Fruit fly (Drosophila melanogaster) whole organism, embryonic: ENCODE results near the gene CG10638.

Experiments used
- Abd-B ChIP-seq: fragments of 200-800 bp; sonication (Bioruptor generic); optimal IDR thresholded peaks from 2 replicates; lab custom pipeline; 2018; ENCODE audit warnings: missing biosample characterization, mild to moderate bottlenecking, missing genetic modification characterization, moderate library complexity
- CG10462 ChIP-seq: fragments of 200-800 bp; sonication (Bioruptor generic); optimal IDR thresholded peaks from 2 replicates; lab custom pipeline; 2016; ENCODE audit warnings: missing biosample characterization, missing genetic modification characterization
- CG10543 ChIP-seq: fragments of 200-800 bp; sonication (Bioruptor generic); optimal IDR thresholded peaks from 3 replicates; lab custom pipeline; 2017; ENCODE audit warnings: missing biosample characterization, mild to moderate bottlenecking, missing genetic modification characterization, moderate library complexity
- CG10565 ChIP-seq: fragments of 200-800 bp; sonication (Bioruptor generic); optimal IDR thresholded peaks from 3 replicates; lab custom pipeline; 2016; ENCODE audit warnings: missing biosample characterization, mild to moderate bottlenecking, missing genetic modification characterization
- CG10654 ChIP-seq: fragments of 200-800 bp; sonication (Bioruptor generic); optimal IDR thresholded peaks from 2 replicates; lab custom pipeline; 2016; ENCODE audit warnings: missing biosample characterization, missing genetic modification characterization
- CG13775 ChIP-seq: fragments of 200-800 bp; sonication (Bioruptor generic); optimal IDR thresholded peaks from 3 replicates; lab custom pipeline; 2017; ENCODE audit warnings: missing biosample characterization, mild to moderate bottlenecking, missing genetic modification characterization
- CG15601 ChIP-seq: fragments of 200-800 bp; sonication (Bioruptor generic); optimal IDR thresholded peaks from 3 replicates; lab custom pipeline; 2019; ENCODE audit warnings: missing biosample characterization, mild to moderate bottlenecking, missing genetic modification characterization, moderate library complexity
- CG16815 ChIP-seq: fragments of 200-800 bp; sonication (Bioruptor generic); optimal IDR thresholded peaks from 3 replicates; lab custom pipeline; 2017; ENCODE audit warnings: missing biosample characterization, mild to moderate bottlenecking, missing genetic modification characterization
- CG17328 ChIP-seq: fragments of 200-800 bp; sonication (Bioruptor generic); IDR thresholded peaks from 2 replicates; pipeline ENCODE4 v1.3.6; 2022; ENCODE audit warnings: missing biosample characterization, missing genetic modification characterization
- CG17359 ChIP-seq: fragments of 200-800 bp; sonication (Bioruptor generic); optimal IDR thresholded peaks from 3 replicates; lab custom pipeline; 2018; ENCODE audit warnings: missing biosample characterization, mild to moderate bottlenecking, missing genetic modification characterization, moderate library complexity
- CG18262 ChIP-seq: fragments of 200-800 bp; optimal IDR thresholded peaks from 3 replicates; lab custom pipeline; 2019; ENCODE audit warnings: missing biosample characterization, mild to moderate bottlenecking, missing genetic modification characterization, moderate library complexity
- CG18476 ChIP-seq: fragments of 200-800 bp; sonication (Bioruptor generic); optimal IDR thresholded peaks from 2 replicates; lab custom pipeline; 2016; ENCODE audit warnings: missing biosample characterization, mild to moderate bottlenecking, missing genetic modification characterization
- CG2202 ChIP-seq: fragments of 200-800 bp; sonication (Bioruptor generic); optimal IDR thresholded peaks from 2 replicates; lab custom pipeline; 2018; ENCODE audit warnings: missing biosample characterization, mild to moderate bottlenecking, missing genetic modification characterization
- CG30431 ChIP-seq: fragments of 200-800 bp; sonication (Bioruptor generic); optimal IDR thresholded peaks from 2 replicates; lab custom pipeline; 2017; ENCODE audit warnings: missing biosample characterization, missing genetic modification characterization
- CG4282 ChIP-seq: fragments of 200-800 bp; sonication (Bioruptor generic); optimal IDR thresholded peaks from 2 replicates; lab custom pipeline; 2016; ENCODE audit warnings: missing biosample characterization, missing genetic modification characterization
- CG4328 ChIP-seq: fragments of 200-800 bp; sonication (Bioruptor generic); optimal IDR thresholded peaks from 3 replicates; lab custom pipeline; 2017; ENCODE audit warnings: missing biosample characterization, missing genetic modification reagents, missing genetic modification characterization
- CG6683 ChIP-seq: fragments of 200-800 bp; sonication (Bioruptor generic); optimal IDR thresholded peaks from 2 replicates; lab custom pipeline; 2017; ENCODE audit warnings: missing biosample characterization, mild to moderate bottlenecking, missing genetic modification characterization, missing genetic modification reagents
- CG6765 ChIP-seq: fragments of 200-800 bp; sonication (Bioruptor generic); optimal IDR thresholded peaks from 3 replicates; lab custom pipeline; 2017; ENCODE audit warnings: missing biosample characterization, mild to moderate bottlenecking, missing genetic modification characterization
- CG7372 ChIP-seq: fragments of 200-800 bp; sonication (Bioruptor generic); IDR thresholded peaks from 2 replicates; pipeline ENCODE4 v1.3.6; 2022; ENCODE audit warnings: missing biosample characterization, missing genetic modification characterization
- CG7745 ChIP-seq: fragments of 200-800 bp; sonication (Bioruptor generic); optimal IDR thresholded peaks from 2 replicates; lab custom pipeline; 2018; ENCODE audit warnings: missing biosample characterization, mild to moderate bottlenecking, missing genetic modification characterization, moderate library complexity
- Chrac-16 ChIP-seq: fragments of 200-800 bp; sonication (Bioruptor generic); optimal IDR thresholded peaks from 3 replicates; lab custom pipeline; 2016; ENCODE audit warnings: missing biosample characterization, missing genetic modification characterization
- CkIIα-i1 ChIP-seq: fragments of 200-800 bp; sonication (Bioruptor generic); IDR thresholded peaks from 2 replicates; pipeline ENCODE4 v1.3.6; 2022; ENCODE audit warnings: missing biosample characterization, missing genetic modification characterization
- D ChIP-seq, 2 experiments: fragments of 200-800 bp in 1 of 2; fragments of >200 bp in 1 of 2; sonication (Bioruptor generic) in 1 of 2; optimal IDR thresholded peaks; 2 replicates in 1 of 2; 3 replicates in 1 of 2; lab custom pipeline; 2017; ENCODE audit warnings: mild to moderate bottlenecking in 1 of 2, missing biosample characterization in 1 of 2, missing genetic modification characterization in 1 of 2, missing genetic modification reagents in 1 of 2
- D19A ChIP-seq: fragments of 200-800 bp; optimal IDR thresholded peaks from 3 replicates; lab custom pipeline; 2019; ENCODE audit warnings: missing biosample characterization, mild to moderate bottlenecking, missing genetic modification characterization, moderate library complexity
- Elba2 ChIP-seq: fragments of 200-800 bp; sonication (Bioruptor generic); optimal IDR thresholded peaks from 3 replicates; lab custom pipeline; 2016; ENCODE audit warnings: missing biosample characterization, missing genetic modification characterization
- Ets97D ChIP-seq: fragments of 200-800 bp; sonication (Bioruptor generic); optimal IDR thresholded peaks from 3 replicates; lab custom pipeline; 2016; ENCODE audit warnings: missing biosample characterization, missing genetic modification characterization
- GATAe ChIP-seq: fragments of 200-800 bp; sonication (Bioruptor generic); conservative IDR thresholded peaks from 2 replicates; pipeline ENCODE4 v1.3.6; 2022; ENCODE audit warnings: missing biosample characterization, missing genetic modification characterization
- Hr39 ChIP-seq: fragments of >200 bp; optimal IDR thresholded peaks from 2 replicates; lab custom pipeline; 2017
- MTF-1 ChIP-seq: fragments of 200-800 bp; sonication (Bioruptor generic); optimal IDR thresholded peaks from 2 replicates; lab custom pipeline; 2018; ENCODE audit warnings: missing biosample characterization, mild to moderate bottlenecking, missing genetic modification characterization, borderline replicate concordance
- Spps ChIP-seq: fragments of 200-800 bp; sonication (Bioruptor generic); optimal IDR thresholded peaks from 2 replicates; lab custom pipeline; 2018; ENCODE audit warnings: missing biosample characterization, mild to moderate bottlenecking, missing genetic modification characterization
- ab ChIP-seq: fragments of 200-800 bp; sonication (Bioruptor generic); optimal IDR thresholded peaks from 2 replicates; lab custom pipeline; 2016; ENCODE audit warnings: missing biosample characterization, missing genetic modification characterization
- abd-A ChIP-seq: fragments of 200-800 bp; sonication (Bioruptor generic); optimal IDR thresholded peaks from 3 replicates; lab custom pipeline; 2019; ENCODE audit warnings: missing biosample characterization, mild to moderate bottlenecking, missing genetic modification characterization, moderate library complexity
- br ChIP-seq: fragments of >200 bp; optimal IDR thresholded peaks from 2 replicates; lab custom pipeline; 2017
- cato ChIP-seq: fragments of 200-800 bp; sonication (Bioruptor generic); optimal IDR thresholded peaks from 2 replicates; lab custom pipeline; 2016; ENCODE audit warnings: missing biosample characterization, missing genetic modification characterization, borderline replicate concordance
- crc ChIP-seq: fragments of 200-800 bp; sonication (Bioruptor generic); optimal IDR thresholded peaks from 2 replicates; lab custom pipeline; 2016; ENCODE audit warnings: missing biosample characterization, missing genetic modification characterization
- crol ChIP-seq: fragments of 200-800 bp; sonication (Bioruptor generic); IDR thresholded peaks from 2 replicates; pipeline ENCODE4 v1.3.6; 2022; ENCODE audit warnings: missing biosample characterization, missing genetic modification characterization
- dm ChIP-seq: fragments of 200-800 bp; sonication (Bioruptor generic); optimal IDR thresholded peaks from 3 replicates; lab custom pipeline; 2016; ENCODE audit warnings: missing biosample characterization, missing genetic modification characterization
- ewg ChIP-seq: fragments of 200-800 bp; sonication (Bioruptor generic); optimal IDR thresholded peaks from 3 replicates; lab custom pipeline; 2017; ENCODE audit warnings: mild to moderate bottlenecking, missing biosample characterization, missing genetic modification reagents, missing genetic modification characterization
- fd64A ChIP-seq: fragments of 200-800 bp; sonication (Bioruptor generic); optimal IDR thresholded peaks from 3 replicates; lab custom pipeline; 2018; ENCODE audit warnings: missing biosample characterization, mild to moderate bottlenecking, missing genetic modification characterization
- gem ChIP-seq: fragments of 200-800 bp; sonication (Bioruptor generic); optimal IDR thresholded peaks from 2 replicates; lab custom pipeline; 2019; ENCODE audit warnings: missing biosample characterization, mild to moderate bottlenecking, missing genetic modification characterization, moderate library complexity
- grn ChIP-seq: fragments of 200-800 bp; sonication (Bioruptor generic); optimal IDR thresholded peaks from 3 replicates; lab custom pipeline; 2017; ENCODE audit warnings: missing biosample characterization, missing genetic modification characterization
- gt ChIP-seq: fragments of 200-800 bp; sonication (Bioruptor generic); IDR thresholded peaks from 2 replicates; pipeline ENCODE4 v1.3.6; 2022; ENCODE audit warnings: missing biosample characterization, missing genetic modification characterization
- jigr1 ChIP-seq: fragments of 200-800 bp; sonication (Bioruptor generic); IDR thresholded peaks from 3 replicates; pipeline ENCODE4 v1.3.6; 2022; ENCODE audit warnings: missing biosample characterization, missing genetic modification characterization
- jing ChIP-seq: fragments of 200-800 bp; sonication (Bioruptor generic); optimal IDR thresholded peaks from 2 replicates; lab custom pipeline; 2018; ENCODE audit warnings: missing biosample characterization, mild to moderate bottlenecking, missing genetic modification characterization
- knrl ChIP-seq: fragments of 200-800 bp; sonication (Bioruptor generic); IDR thresholded peaks from 3 replicates; pipeline ENCODE4 v1.3.6; 2022; ENCODE audit warnings: missing biosample characterization, missing genetic modification characterization; ENCODE audit not compliant: partially characterized antibody
- sqz ChIP-seq: fragments of 200-800 bp; sonication (Bioruptor generic); optimal IDR thresholded peaks from 3 replicates; lab custom pipeline; 2018; ENCODE audit warnings: missing biosample characterization, mild to moderate bottlenecking, missing genetic modification characterization
- sug ChIP-seq: fragments of 200-800 bp; optimal IDR thresholded peaks from 2 replicates; lab custom pipeline; 2019; ENCODE audit warnings: missing biosample characterization, mild to moderate bottlenecking, missing genetic modification characterization, moderate library complexity
- tap ChIP-seq: fragments of 200-800 bp; optimal IDR thresholded peaks from 3 replicates; lab custom pipeline; 2019; ENCODE audit warnings: missing biosample characterization, mild to moderate bottlenecking, missing genetic modification characterization, moderate library complexity
- vnd ChIP-seq: fragments of 200-800 bp; sonication (Bioruptor generic); IDR thresholded peaks from 3 replicates; pipeline ENCODE4 v1.3.6; 2022; ENCODE audit warnings: missing biosample characterization, missing genetic modification characterization; ENCODE audit not compliant: partially characterized antibody

Gene CG10638

DNA sequence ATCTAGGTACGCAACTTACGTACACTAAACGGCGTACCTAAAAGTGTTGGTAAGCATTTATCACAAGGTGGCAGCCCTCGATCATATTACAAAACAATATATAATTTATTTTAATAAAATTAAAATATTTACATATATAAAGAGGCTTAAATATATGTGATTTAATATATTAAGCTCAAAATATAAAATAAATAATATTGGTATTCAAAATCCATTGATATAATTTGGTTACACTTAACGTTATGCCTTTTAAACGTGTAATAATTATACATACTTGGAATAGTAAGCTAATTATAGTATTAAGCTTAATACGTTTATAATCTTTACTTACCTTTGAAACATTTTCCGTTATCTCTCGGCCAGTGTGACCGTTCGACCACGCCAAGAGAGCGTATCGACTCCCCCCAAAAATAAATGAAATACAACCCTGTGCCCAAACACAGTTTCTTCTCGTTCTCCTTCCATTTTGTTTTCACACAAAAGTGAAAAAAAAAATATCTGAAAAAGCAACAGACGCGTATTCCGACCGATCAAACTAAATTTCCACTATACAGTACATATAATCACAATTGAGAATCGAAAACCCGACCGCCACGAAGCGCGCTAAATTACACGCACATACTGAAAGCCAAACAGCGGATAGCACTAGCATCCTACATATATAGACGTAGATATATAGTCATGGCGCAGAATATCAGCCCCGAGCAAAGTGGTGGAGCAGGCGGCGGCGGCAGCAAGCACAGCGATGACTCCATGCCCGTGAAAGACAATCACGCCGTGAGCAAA lies 2.9 kb upstream of the CG10638 start, which contains the start of the genes CG10646 and vih (continued):
- TF ChIP-seq MTF-1 (GFP tag; lab: Kevin White, UChicago) (no peak), Abd-B (GFP tag; lab: Kevin White, UChicago) (no peak), CG4328 (peak; percentile 51), CG17359 (tag; lab: Kevin White, UChicago) (peak; percentile 76), ab (GFP tag; lab: Kevin White, UChicago) (no peak), CG7372 (GFP tag; lab: Robert Waterston, UW) (no peak), CG2202 (tag; lab: Kevin White, UChicago) (no peak), CG6765 (GFP tag; lab: Kevin White, UChicago) (peak; percentile 17), abd-A (tag; lab: Kevin White, UChicago) (no peak), CG16815 (GFP tag; lab: Kevin White, UChicago) (no peak), D19A (tag; lab: Kevin White, UChicago) (peak; percentile 35), gem (tag; lab: Kevin White, UChicago) (no peak), vnd (GFP tag; lab: Robert Waterston, UW) (no peak), CkIIα-i1 (GFP tag; lab: Robert Waterston, UW) (no peak), D (optimal IDR thresholded peaks at IDR 0.05; lab: Kevin White, UChicago) (no peak), D (GFP tag; optimal IDR thresholded peaks at IDR 0.05; lab: Kevin White, UChicago) (peak; percentile 37), knrl (GFP tag; lab: Robert Waterston, UW) (0 out of 3 replicates have a peak, but pooled peaks have one; percentile 23), crc (GFP tag; lab: Kevin White, UChicago) (no peak), CG10462 (GFP tag; lab: Kevin White, UChicago) (peak; percentile 30), Hr39 (lab: Kevin White, UChicago) (no peak), jigr1 (GFP tag; lab: Robert Waterston, UW) (no peak), Chrac-16 (GFP tag; lab: Kevin White, UChicago) (peak; percentile 40), tap (tag; lab: Kevin White, UChicago) (peak; percentile 4), dm (GFP tag; lab: Kevin White, UChicago) (no peak), br (no peak), CG13775 (peak; percentile 64), cato (GFP tag; lab: Kevin White, UChicago) (no peak), GATAe (GFP tag; lab: Robert Waterston, UW) (peak; percentile 55; the same call in 1 of the 2 replicates), CG10543 (peak; percentile 65), CG7745 (tag; lab: Kevin White, UChicago) (no peak), ewg (GFP tag; lab: Kevin White, UChicago) (peak; percentile 27), grn (GFP tag; lab: Kevin White, UChicago) (no peak), jing (GFP tag; lab: Kevin White, UChicago) (no peak), crol (GFP tag; lab: Robert Waterston, UW) (no peak), CG17328 (GFP tag; lab: Robert Waterston, UW) (no peak), sqz (peak; percentile 68), CG10654 (GFP tag; lab: Kevin White, UChicago) (peak; percentile 79), fd64A (GFP tag; lab: Kevin White, UChicago) (no peak), gt (no peak), CG4282 (GFP tag; lab: Kevin White, UChicago) (no peak), CG30431 (GFP tag; lab: Kevin White, UChicago) (no peak), Spps (tag; lab: Kevin White, UChicago) (peak; percentile 7), Elba2 (no peak), CG15601 (peak; percentile 21), CG6683 (GFP tag; lab: Kevin White, UChicago) (no peak), sug (tag; lab: Kevin White, UChicago) (peak; percentile 45), CG18262 (tag; lab: Kevin White, UChicago) (peak; percentile 60), CG18476 (no peak), Ets97D (GFP tag; lab: Kevin White, UChicago) (peak; percentile 88), CG10565 (no peak)
